Fruit fly (Drosophila melanogaster) whole organism, adult: ENCODE results near the gene CG31908.

Experiments used
- CG12768 ChIP-seq: fragments of 200-800 bp; sonication (Bioruptor generic); optimal IDR thresholded peaks from 2 replicates; lab custom pipeline; 2017; ENCODE audit warnings: missing biosample characterization, missing genetic modification characterization, mild to moderate bottlenecking, moderate library complexity, missing genetic modification reagents
- CG14711 ChIP-seq: fragments of 200-800 bp; sonication (Bioruptor generic); optimal IDR thresholded peaks from 2 replicates; lab custom pipeline; 2018; ENCODE audit warnings: missing biosample characterization, mild to moderate bottlenecking, missing genetic modification characterization, moderate library complexity
- CG1620 ChIP-seq: fragments of 200-800 bp; sonication (Bioruptor generic); optimal IDR thresholded peaks from 2 replicates; lab custom pipeline; 2016; ENCODE audit warnings: missing biosample characterization, missing genetic modification characterization
- CG33017 ChIP-seq: fragments of 200-800 bp; sonication (Bioruptor generic); optimal IDR thresholded peaks from 2 replicates; lab custom pipeline; 2018; ENCODE audit warnings: missing biosample characterization, mild to moderate bottlenecking, missing genetic modification characterization, moderate library complexity
- Clk ChIP-seq: fragments of 200-800 bp; sonication (Bioruptor generic); optimal IDR thresholded peaks from 2 replicates; lab custom pipeline; 2017; ENCODE audit warnings: missing biosample characterization, missing genetic modification characterization
- Crg-1 ChIP-seq: fragments of 200-800 bp; sonication (Bioruptor generic); optimal IDR thresholded peaks from 2 replicates; lab custom pipeline; 2016; ENCODE audit warnings: missing biosample characterization, missing genetic modification characterization
- bab1 ChIP-seq: fragments of 200-800 bp; sonication (Bioruptor generic); optimal IDR thresholded peaks from 3 replicates; lab custom pipeline; 2019; ENCODE audit warnings: missing biosample characterization, mild to moderate bottlenecking, missing genetic modification characterization, moderate library complexity
- cnc ChIP-seq, 2 experiments: fragments of >200 bp; optimal IDR thresholded peaks; 2 replicates each; lab custom pipeline; 2017
- kay ChIP-seq: fragments of 200-800 bp; sonication (Bioruptor generic); peaks from one replicate; lab custom pipeline; 2016; ENCODE audit warnings: missing biosample characterization, missing genetic modification characterization, borderline replicate concordance
- pad ChIP-seq: fragments of 200-800 bp; sonication (Bioruptor generic); optimal IDR thresholded peaks from 3 replicates; lab custom pipeline; 2017; ENCODE audit warnings: missing biosample characterization, missing genetic modification characterization, mild to moderate bottlenecking, moderate library complexity, missing genetic modification reagents
- tj ChIP-seq: fragments of 200-800 bp; sonication (Bioruptor generic); optimal IDR thresholded peaks from 3 replicates; lab custom pipeline; 2017; ENCODE audit warnings: missing biosample characterization, mild to moderate bottlenecking, missing genetic modification characterization, moderate library complexity

- TF ChIP-seq Clk (GFP tag; lab: Kevin White, UChicago) (no peak), Crg-1 (GFP tag; lab: Kevin White, UChicago) (no peak), bab1 (no peak), tj (GFP tag; lab: Kevin White, UChicago) (no peak), CG33017 (no peak), CG12768 (GFP tag; lab: Kevin White, UChicago) (no peak), CG1620 (no peak), cnc (optimal IDR thresholded peaks at IDR 0.05; lab: Kevin White, UChicago) (peak; percentile 80 to 88), pad (no peak), CG14711 (tag; lab: Kevin White, UChicago) (no peak), kay (GFP tag; lab: Kevin White, UChicago) (no peak)
Measured at dm6 chr2L:7063721-7064179, 36.6 kb upstream of the CG31908 start, which contains the start of gene Sem1.
